Worm (Caenorhabditis elegans) whole organism, early embryonic: Measurements from ENCODE around the gene R04B5.11.

Experiments used
- B0310.2 ChIP-seq: sonication (generic microtip); optimal IDR thresholded peaks from 2 replicates; lab custom pipeline; 2016; ENCODE audit warnings: mild to moderate bottlenecking, missing genetic modification characterization, missing compliant biosample characterization
- aly-1 ChIP-seq: sonication (generic microtip); optimal IDR thresholded peaks from 2 replicates; lab custom pipeline; 2016; ENCODE audit warnings: missing genetic modification characterization, missing compliant biosample characterization
- ama-1 ChIP-seq: fragments of 150-350 bp; optimal IDR thresholded peaks from 2 replicates; lab custom pipeline; 2014
- ets-7 ChIP-seq: sonication (generic microtip); optimal IDR thresholded peaks from 2 replicates; lab custom pipeline; 2016; ENCODE audit warnings: missing genotype, missing genetic modification characterization, missing compliant biosample characterization
- flt-1 ChIP-seq: fragments of 200-800 bp; sonication (Bioruptor generic); IDR thresholded peaks from 2 replicates; pipeline ENCODE4 v1.3.6; 2022; ENCODE audit warnings: missing genetic modification characterization, missing compliant biosample characterization
- pes-1 ChIP-seq: fragments of 200-800 bp; sonication (Bioruptor generic); IDR thresholded peaks from 2 replicates; pipeline ENCODE4 v1.3.6; 2022; ENCODE audit warnings: missing genetic modification reagents, missing genetic modification characterization, missing compliant biosample characterization
- sea-1 ChIP-seq: fragments of 200-800 bp; sonication (Bioruptor generic); conservative IDR thresholded peaks from 2 replicates; pipeline ENCODE4 v1.3.6; 2022; ENCODE audit warnings: missing genetic modification characterization, missing compliant biosample characterization
- tbx-11 ChIP-seq: fragments of 200-800 bp; sonication (Bioruptor generic); IDR thresholded peaks from 2 replicates; pipeline ENCODE4 v1.3.6; 2022; ENCODE audit warnings: missing genetic modification characterization, missing compliant biosample characterization
- tbx-37 ChIP-seq: fragments of 200-800 bp; sonication (Bioruptor generic); conservative IDR thresholded peaks from 2 replicates; pipeline ENCODE4 v1.3.6; 2022; ENCODE audit warnings: missing genetic modification reagents, missing genetic modification characterization, missing compliant biosample characterization
- tra-4 ChIP-seq: sonication (generic microtip); optimal IDR thresholded peaks from 2 replicates; lab custom pipeline; 2017; ENCODE audit warnings: missing genetic modification characterization, missing compliant biosample characterization

DNA sequence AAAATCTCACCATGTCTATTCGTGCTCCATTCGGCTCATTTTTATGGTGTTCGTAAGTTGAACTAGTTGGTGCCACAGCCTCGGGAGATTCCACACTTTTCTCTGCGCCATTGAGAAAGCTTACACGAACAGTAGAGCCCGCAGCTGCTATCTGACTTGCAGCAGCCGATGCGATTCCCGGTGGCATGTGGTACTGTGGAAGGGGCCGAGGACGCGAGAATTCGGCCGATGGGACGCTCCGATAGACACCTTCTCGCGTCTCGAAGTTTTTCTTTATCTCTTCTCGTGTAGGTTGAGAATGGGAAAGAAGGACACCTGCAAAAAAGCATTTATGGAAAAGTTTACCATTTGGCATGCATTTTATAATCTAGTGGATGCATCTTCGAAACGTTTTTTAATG, 42.2 kb upstream of the R04B5.11 start:
- TF ChIP-seq tbx-37 (no peak), aly-1 (no peak), tbx-11 (no peak), sea-1 (no peak), flt-1 (GFP tag; lab: Robert Waterston, UW) (no peak), ama-1 (lab: Kevin White, UChicago) (no peak), ets-7 (no peak), B0310.2 (tag; lab: Kevin White, UChicago) (no peak), pes-1 (GFP tag; lab: Robert Waterston, UW) (no peak), tra-4 (no peak)
